Fruit fly (Drosophila melanogaster) whole organism, embryonic: Measurements from ENCODE around the gene CG7006.

Experiments used
- Bdp1 ChIP-seq: fragments of 200-800 bp; sonication (Bioruptor generic); optimal IDR thresholded peaks from 3 replicates; lab custom pipeline; 2016; ENCODE audit warnings: missing biosample characterization, missing genetic modification characterization
- Bteb2 ChIP-seq: fragments of 200-800 bp; sonication (Bioruptor generic); optimal IDR thresholded peaks from 2 replicates; lab custom pipeline; 2016; ENCODE audit warnings: missing biosample characterization, missing genetic modification characterization
- CG11560 ChIP-seq: fragments of 200-800 bp; sonication (Bioruptor generic); IDR thresholded peaks from 3 replicates; pipeline ENCODE4 v1.3.6; 2022; ENCODE audit warnings: missing biosample characterization, missing genetic modification characterization
- CG12659 ChIP-seq: fragments of 200-800 bp; sonication (Bioruptor generic); optimal IDR thresholded peaks from 3 replicates; lab custom pipeline; 2017; ENCODE audit warnings: mild to moderate bottlenecking, missing biosample characterization, missing genetic modification reagents, missing genetic modification characterization
- CG14860 ChIP-seq: fragments of 200-800 bp; sonication (Bioruptor generic); IDR thresholded peaks from 3 replicates; pipeline ENCODE4 v1.3.6; 2022; ENCODE audit warnings: missing biosample characterization, missing genetic modification characterization; ENCODE audit not compliant: partially characterized antibody
- CG15269 ChIP-seq: fragments of 200-800 bp; sonication (Bioruptor generic); optimal IDR thresholded peaks from 2 replicates; lab custom pipeline; 2018; ENCODE audit warnings: missing biosample characterization, mild to moderate bottlenecking, missing genetic modification characterization, moderate library complexity
- CG1602 ChIP-seq: fragments of 200-800 bp; sonication (Bioruptor generic); optimal IDR thresholded peaks from 3 replicates; lab custom pipeline; 2016; ENCODE audit warnings: missing biosample characterization, missing genetic modification characterization
- CG1603 ChIP-seq: fragments of 200-800 bp; sonication (Bioruptor generic); optimal IDR thresholded peaks from 2 replicates; lab custom pipeline; 2019; ENCODE audit warnings: missing biosample characterization, mild to moderate bottlenecking, missing genetic modification characterization, moderate library complexity
- CG17568 ChIP-seq: fragments of 200-800 bp; sonication (Bioruptor generic); optimal IDR thresholded peaks from 2 replicates; lab custom pipeline; 2018; ENCODE audit warnings: missing biosample characterization, mild to moderate bottlenecking, missing genetic modification characterization, moderate library complexity
- CG18476 ChIP-seq: fragments of 200-800 bp; sonication (Bioruptor generic); optimal IDR thresholded peaks from 2 replicates; lab custom pipeline; 2016; ENCODE audit warnings: missing biosample characterization, mild to moderate bottlenecking, missing genetic modification characterization
- CG2875 ChIP-seq: fragments of 200-800 bp; sonication (Bioruptor generic); optimal IDR thresholded peaks from 2 replicates; lab custom pipeline; 2017; ENCODE audit warnings: missing biosample characterization, mild to moderate bottlenecking, missing genetic modification characterization, missing genetic modification reagents
- CG32532 ChIP-seq: fragments of 200-800 bp; sonication (Bioruptor generic); IDR thresholded peaks from 2 replicates; pipeline ENCODE4 v1.3.6; 2022; ENCODE audit warnings: missing biosample characterization, missing genetic modification characterization
- CG6683 ChIP-seq: fragments of 200-800 bp; sonication (Bioruptor generic); optimal IDR thresholded peaks from 2 replicates; lab custom pipeline; 2017; ENCODE audit warnings: missing biosample characterization, mild to moderate bottlenecking, missing genetic modification characterization, missing genetic modification reagents
- CG8089 ChIP-seq: fragments of 200-800 bp; sonication (Bioruptor generic); optimal IDR thresholded peaks from 3 replicates; lab custom pipeline; 2016; ENCODE audit warnings: missing biosample characterization, missing genetic modification characterization
- CG8388 ChIP-seq: fragments of 200-800 bp; sonication (Bioruptor generic); optimal IDR thresholded peaks from 2 replicates; lab custom pipeline; 2019; ENCODE audit warnings: missing biosample characterization, mild to moderate bottlenecking, missing genetic modification characterization, moderate library complexity
- CG9609 ChIP-seq: fragments of 200-800 bp; sonication (Bioruptor generic); optimal IDR thresholded peaks from 3 replicates; lab custom pipeline; 2016; ENCODE audit warnings: missing biosample characterization, missing genetic modification characterization
- D ChIP-seq, 2 experiments: fragments of 200-800 bp in 1 of 2; fragments of >200 bp in 1 of 2; sonication (Bioruptor generic) in 1 of 2; optimal IDR thresholded peaks; 2 replicates in 1 of 2; 3 replicates in 1 of 2; lab custom pipeline; 2017; ENCODE audit warnings: mild to moderate bottlenecking in 1 of 2, missing biosample characterization in 1 of 2, missing genetic modification characterization in 1 of 2, missing genetic modification reagents in 1 of 2
- Doc3 ChIP-seq: fragments of 200-800 bp; sonication (Bioruptor generic); IDR thresholded peaks from 3 replicates; pipeline ENCODE4 v1.3.6; 2022; ENCODE audit warnings: missing biosample characterization, missing genetic modification characterization; ENCODE audit not compliant: partially characterized antibody
- Lim3 ChIP-seq: fragments of 200-800 bp; sonication (Bioruptor generic); IDR thresholded peaks from 2 replicates; pipeline ENCODE4 v1.3.6; 2022; ENCODE audit warnings: missing biosample characterization, missing genetic modification characterization
- MESR4 ChIP-seq: fragments of 200-800 bp; sonication (Bioruptor generic); optimal IDR thresholded peaks from 2 replicates; lab custom pipeline; 2018; ENCODE audit warnings: missing biosample characterization, mild to moderate bottlenecking, missing genetic modification characterization, moderate library complexity
- Mes4 ChIP-seq: fragments of 200-800 bp; sonication (Bioruptor generic); optimal IDR thresholded peaks from 2 replicates; lab custom pipeline; 2016; ENCODE audit warnings: missing biosample characterization, missing genetic modification characterization
- Nf-YB ChIP-seq: fragments of 200-800 bp; sonication (Bioruptor generic); optimal IDR thresholded peaks from 3 replicates; lab custom pipeline; 2019; ENCODE audit warnings: missing biosample characterization, mild to moderate bottlenecking, missing genetic modification characterization, moderate library complexity
- Oaz ChIP-seq: fragments of 200-800 bp; sonication (Bioruptor generic); IDR thresholded peaks from 2 replicates; pipeline ENCODE4 v1.3.6; 2022; ENCODE audit warnings: missing biosample characterization, missing genetic modification characterization
- PHDP ChIP-seq: fragments of 200-800 bp; sonication (Bioruptor generic); optimal IDR thresholded peaks from 3 replicates; lab custom pipeline; 2018; ENCODE audit warnings: missing biosample characterization, mild to moderate bottlenecking, missing genetic modification characterization, moderate library complexity
- Ptx1 ChIP-seq: fragments of 200-800 bp; sonication (Bioruptor generic); IDR thresholded peaks from 2 replicates; pipeline ENCODE4 v1.3.6; 2022; ENCODE audit warnings: missing biosample characterization, missing genetic modification characterization
- abd-A ChIP-seq: fragments of 200-800 bp; sonication (Bioruptor generic); optimal IDR thresholded peaks from 3 replicates; lab custom pipeline; 2019; ENCODE audit warnings: missing biosample characterization, mild to moderate bottlenecking, missing genetic modification characterization, moderate library complexity
- ara ChIP-seq: fragments of 200-800 bp; sonication (Bioruptor generic); IDR thresholded peaks from 2 replicates; pipeline ENCODE4 v1.3.6; 2022; ENCODE audit warnings: missing biosample characterization, missing genetic modification characterization
- ato ChIP-seq: fragments of 200-800 bp; sonication (Bioruptor generic); IDR thresholded peaks from 2 replicates; pipeline ENCODE4 v1.3.6; 2022; ENCODE audit warnings: missing biosample characterization, missing genetic modification characterization; ENCODE audit not compliant: partially characterized antibody
- br ChIP-seq: fragments of >200 bp; optimal IDR thresholded peaks from 2 replicates; lab custom pipeline; 2017
- cato ChIP-seq: fragments of 200-800 bp; sonication (Bioruptor generic); optimal IDR thresholded peaks from 2 replicates; lab custom pipeline; 2016; ENCODE audit warnings: missing biosample characterization, missing genetic modification characterization, borderline replicate concordance
- caup ChIP-seq: fragments of 200-800 bp; sonication (Bioruptor generic); optimal IDR thresholded peaks from 3 replicates; lab custom pipeline; 2017; ENCODE audit warnings: missing biosample characterization, mild to moderate bottlenecking, missing genetic modification characterization, moderate library complexity; ENCODE audit not compliant: severe bottlenecking
- dmrt11E ChIP-seq: fragments of 200-800 bp; sonication (Bioruptor generic); optimal IDR thresholded peaks from 3 replicates; lab custom pipeline; 2018; ENCODE audit warnings: missing biosample characterization, mild to moderate bottlenecking, missing genetic modification characterization, moderate library complexity
- gt ChIP-seq: fragments of 200-800 bp; sonication (Bioruptor generic); IDR thresholded peaks from 2 replicates; pipeline ENCODE4 v1.3.6; 2022; ENCODE audit warnings: missing biosample characterization, missing genetic modification characterization
- hbn ChIP-seq: fragments of 200-800 bp; sonication (Bioruptor generic); IDR thresholded peaks from 2 replicates; pipeline ENCODE4 v1.3.6; 2022; ENCODE audit warnings: missing biosample characterization, missing genetic modification characterization; ENCODE audit not compliant: partially characterized antibody
- hth ChIP-seq: fragments of >200 bp; optimal IDR thresholded peaks from 2 replicates; lab custom pipeline; 2017; ENCODE audit warnings: inconsistent platforms
- lab ChIP-seq: fragments of 200-800 bp; sonication (Bioruptor generic); optimal IDR thresholded peaks from 3 replicates; lab custom pipeline; 2017; ENCODE audit warnings: missing biosample characterization, missing genetic modification characterization, mild to moderate bottlenecking, moderate library complexity, missing genetic modification reagents
- lbe ChIP-seq: fragments of 200-800 bp; sonication (Bioruptor generic); optimal IDR thresholded peaks from 2 replicates; lab custom pipeline; 2016; ENCODE audit warnings: missing biosample characterization, mild to moderate bottlenecking, missing genetic modification characterization
- pita ChIP-seq: fragments of 200-800 bp; sonication (Bioruptor generic); optimal IDR thresholded peaks from 2 replicates; lab custom pipeline; 2017; ENCODE audit warnings: missing biosample characterization, mild to moderate bottlenecking, missing genetic modification characterization
- prd ChIP-seq, 3 experiments: fragments of >200 bp in 2 of 3; fragments of 200-800 bp in 1 of 3; sonication (Bioruptor generic) in 1 of 3; optimal IDR thresholded peaks in 2 of 3; IDR thresholded peaks in 1 of 3; 2 replicates in 2 of 3; 3 replicates in 1 of 3; pipeline versions ENCODE4 v1.3.6 to Lab custom; 2017 to 2022; ENCODE audit warnings: missing biosample characterization in 1 of 3, missing genetic modification characterization in 1 of 3
- ro ChIP-seq: fragments of 200-800 bp; sonication (Bioruptor generic); IDR thresholded peaks from 2 replicates; pipeline ENCODE4 v1.3.6; 2022; ENCODE audit warnings: missing biosample characterization, missing genetic modification characterization
- scrt ChIP-seq: fragments of 200-800 bp; sonication (Bioruptor generic); optimal IDR thresholded peaks from 2 replicates; lab custom pipeline; 2018; ENCODE audit warnings: missing biosample characterization, mild to moderate bottlenecking, missing genetic modification characterization, moderate library complexity
- sim ChIP-seq: fragments of 200-800 bp; sonication (Bioruptor generic); IDR thresholded peaks from 2 replicates; pipeline ENCODE4 v1.3.6; 2022; ENCODE audit warnings: missing biosample characterization, missing genetic modification characterization
- sug ChIP-seq: fragments of 200-800 bp; optimal IDR thresholded peaks from 2 replicates; lab custom pipeline; 2019; ENCODE audit warnings: missing biosample characterization, mild to moderate bottlenecking, missing genetic modification characterization, moderate library complexity
- tgo ChIP-seq: fragments of 200-800 bp; sonication (Bioruptor generic); IDR thresholded peaks from 3 replicates; pipeline ENCODE4 v1.3.6; 2022; ENCODE audit warnings: missing biosample characterization, missing genetic modification characterization
- toy ChIP-seq: fragments of 200-800 bp; sonication (Bioruptor generic); IDR thresholded peaks from 2 replicates; pipeline ENCODE4 v1.3.6; 2022; ENCODE audit warnings: missing biosample characterization, missing genetic modification characterization
- trem ChIP-seq: fragments of 200-800 bp; optimal IDR thresholded peaks from 3 replicates; lab custom pipeline; 2019; ENCODE audit warnings: missing biosample characterization, mild to moderate bottlenecking, missing genetic modification characterization, moderate library complexity
- wor ChIP-seq: fragments of 200-800 bp; sonication (Bioruptor generic); IDR thresholded peaks from 2 replicates; pipeline ENCODE4 v1.3.6; 2022; ENCODE audit warnings: missing biosample characterization, missing genetic modification characterization

The CG7006 gene

DNA sequence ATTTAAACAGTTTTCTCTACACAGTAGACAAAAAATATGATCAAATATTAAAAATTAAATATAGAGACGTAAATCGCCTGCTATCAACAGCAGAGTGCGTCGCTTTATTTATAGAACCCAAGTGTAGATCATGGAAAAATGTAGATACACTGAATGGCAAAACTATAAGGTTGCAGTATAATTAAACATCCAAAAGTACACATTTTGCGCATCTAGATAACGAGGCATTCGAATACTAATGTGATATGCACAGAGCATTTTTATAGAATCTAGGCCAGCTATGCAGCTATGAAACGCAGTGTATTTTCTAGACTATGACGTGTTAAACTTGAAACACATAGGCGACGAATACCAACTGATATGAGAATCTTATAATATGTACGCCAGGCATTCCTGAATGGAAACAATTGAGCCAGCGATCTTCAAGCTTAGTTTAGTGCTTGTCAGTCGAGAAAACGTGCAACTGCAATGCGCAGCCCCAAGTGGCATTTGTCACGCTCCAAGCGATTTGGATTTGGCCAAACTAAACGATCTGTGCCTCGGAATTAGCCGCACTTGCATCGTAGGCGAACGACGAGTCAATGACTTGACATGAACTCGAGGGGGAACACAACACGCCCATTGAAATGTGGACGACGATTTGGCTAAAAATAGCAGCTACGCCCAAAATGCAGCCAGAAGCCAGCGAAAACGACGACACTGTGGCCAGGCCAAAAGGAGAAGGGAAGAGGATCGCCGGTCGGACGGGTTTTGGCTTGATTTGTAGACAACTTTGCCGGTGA, 39.4 kb upstream of the CG7006 start:
- no peak for TF ChIP-seq gt
- peak; percentile 63 for TF ChIP-seq Nf-YB (GFP tag; lab: Kevin White, UChicago)
- peak; percentile 65 for TF ChIP-seq cato (GFP tag; lab: Kevin White, UChicago)
- no peak for TF ChIP-seq br (lab: Kevin White, UChicago)
- TF ChIP-seq CG1602 (GFP tag; lab: Kevin White, UChicago) = peak; percentile 70
- peak; percentile 83 for TF ChIP-seq scrt (GFP tag; lab: Kevin White, UChicago)
- peak; percentile 86 for TF ChIP-seq Ptx1 (GFP tag; lab: Robert Waterston, UW)
- peak; percentile 75 for TF ChIP-seq Bteb2 (GFP tag; lab: Kevin White, UChicago)
- TF ChIP-seq hth (lab: Kevin White, UChicago) = no peak
- TF ChIP-seq sim (GFP tag; lab: Robert Waterston, UW) = 0 out of 2 replicates have a peak, but pooled peaks have one; percentile 12
- peak; percentile 76 for TF ChIP-seq lbe (GFP tag; lab: Kevin White, UChicago)
- peak; percentile 92 for TF ChIP-seq PHDP
- no peak for TF ChIP-seq abd-A
- TF ChIP-seq ro (GFP tag; lab: Robert Waterston, UW) = peak; percentile 50; the same call in 1 of the 2 replicates
- TF ChIP-seq Bdp1 (GFP tag; lab: Kevin White, UChicago) = peak; percentile 70
- no peak for TF ChIP-seq CG14860 (GFP tag; lab: Robert Waterston, UW)
- no peak for TF ChIP-seq pita
- TF ChIP-seq CG6683 = peak; percentile 70
- peak; percentile 91 for TF ChIP-seq CG1603 (tag; lab: Kevin White, UChicago)
- peak; percentile 76 for TF ChIP-seq CG8388
- peak; percentile 95 for TF ChIP-seq lab (GFP tag; lab: Kevin White, UChicago)
- peak; percentile 95 for TF ChIP-seq CG15269 (tag; lab: Kevin White, UChicago)
- TF ChIP-seq CG17568 = peak; percentile 85
- peak; percentile 44 for TF ChIP-seq MESR4 (GFP tag; lab: Kevin White, UChicago)
- no peak for TF ChIP-seq Doc3 (GFP tag; lab: Robert Waterston, UW)
- peak; percentile 74 for TF ChIP-seq CG8089 (GFP tag; lab: Kevin White, UChicago)
- peak; percentile 40 for TF ChIP-seq dmrt11E
- peak; percentile 95 for TF ChIP-seq CG32532 (GFP tag; lab: Robert Waterston, UW)
- peak; percentile 76; the same call in 2 of the 3 replicates for TF ChIP-seq CG11560 (tag; lab: Robert Waterston, UW)
- peak; percentile 92 for TF ChIP-seq CG12659 (GFP tag; lab: Kevin White, UChicago)
- TF ChIP-seq hbn (GFP tag; lab: Robert Waterston, UW) = no peak
- TF ChIP-seq tgo (GFP tag; lab: Robert Waterston, UW) = peak; percentile 83
- TF ChIP-seq Mes4 (GFP tag; lab: Kevin White, UChicago) = peak; percentile 77
- peak; percentile 83 for TF ChIP-seq Oaz
- TF ChIP-seq CG18476 (GFP tag; lab: Kevin White, UChicago) = peak; percentile 83
- TF ChIP-seq ara (GFP tag; lab: Robert Waterston, UW) = peak; percentile 78
- peak; percentile 76 for TF ChIP-seq sug (tag; lab: Kevin White, UChicago)
- TF ChIP-seq Lim3 (GFP tag; lab: Robert Waterston, UW) = peak; percentile 47; the same call in 1 of the 2 replicates
- TF ChIP-seq caup (GFP tag; lab: Kevin White, UChicago) = peak; percentile 90
- TF ChIP-seq toy (GFP tag; lab: Robert Waterston, UW) = peak; percentile 67; the same call in 1 of the 2 replicates
- TF ChIP-seq prd (optimal IDR thresholded peaks at IDR 0.05; lab: Kevin White, UChicago) = no peak
- peak; percentile 86 for TF ChIP-seq prd (GFP tag; IDR thresholded peaks at IDR 0.05; lab: Robert Waterston, UW)
- no peak for TF ChIP-seq D (optimal IDR thresholded peaks at IDR 0.05; lab: Kevin White, UChicago)
- TF ChIP-seq D (GFP tag; optimal IDR thresholded peaks at IDR 0.05; lab: Kevin White, UChicago) = peak; percentile 68
- TF ChIP-seq trem (tag; lab: Kevin White, UChicago) = peak; percentile 27
- TF ChIP-seq ato (GFP tag; lab: Robert Waterston, UW) = no peak
- peak; percentile 77 for TF ChIP-seq CG2875 (GFP tag; lab: Kevin White, UChicago)
- peak; percentile 84 for TF ChIP-seq CG9609
- TF ChIP-seq wor (GFP tag; lab: Robert Waterston, UW) = peak; percentile 74
